Worm (Caenorhabditis elegans): ENCODE data around the gene H38K22.7.

DNA sequence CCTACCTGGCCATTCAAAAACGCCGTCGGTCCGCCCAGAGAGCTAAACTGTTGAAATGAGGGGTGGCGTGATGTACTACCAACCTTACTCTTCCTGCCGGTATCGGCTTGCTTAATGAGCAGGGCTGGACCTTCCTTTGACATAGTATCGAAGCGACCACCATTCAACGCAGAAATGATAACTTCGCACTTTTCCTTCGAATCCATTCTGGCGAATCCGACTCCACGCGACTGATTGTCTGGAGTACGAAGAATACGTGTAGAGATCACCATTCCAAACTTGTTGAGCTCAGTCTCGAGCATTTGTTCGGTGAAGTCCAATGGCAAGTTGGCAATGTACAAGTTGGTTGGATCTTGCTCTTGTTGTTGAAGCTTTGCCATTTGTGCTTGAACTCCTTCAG, 43.3 kb upstream of the H38K22.7 start:
- no peak for TF ChIP-seq nhr-77 (tag; optimal IDR thresholded peaks at IDR 0.05)
- no peak for TF ChIP-seq dmd-4 (tag; optimal IDR thresholded peaks at IDR 0.05)
- TF ChIP-seq aly-2 (tag; optimal IDR thresholded peaks at IDR 0.05), result no peak
- no peak for TF ChIP-seq nhr-25 (tag; optimal IDR thresholded peaks at IDR 0.05)
- no peak for TF ChIP-seq lin-39 (tag; optimal IDR thresholded peaks at IDR 0.05)

Measured in whole organism, L2 larva.